Worm (Caenorhabditis elegans) whole organism, L4 larva: Measurements from ENCODE around the gene mask-1.

Experiments used
- jun-1 ChIP-seq: fragments of 150-350 bp; optimal IDR thresholded peaks from 2 replicates; lab custom pipeline; 2014; ENCODE audit warnings: missing biosample characterization, missing genetic modification reagents, missing genetic modification characterization
- mep-1 ChIP-seq: fragments of 150-350 bp; sonication (generic microtip); optimal IDR thresholded peaks from 3 replicates; lab custom pipeline; 2014; ENCODE audit warnings: missing biosample characterization, missing genetic modification characterization
- nhr-28 ChIP-seq: fragments of 150-350 bp; optimal IDR thresholded peaks from 2 replicates; lab custom pipeline; 2014; ENCODE audit warnings: missing biosample characterization, missing genetic modification characterization
- tag-97 ChIP-seq: fragments of 200-800 bp; sonication (Bioruptor generic); IDR thresholded peaks from 2 replicates; pipeline ENCODE4 v1.3.6; 2022; ENCODE audit warnings: missing genetic modification characterization, missing compliant biosample characterization

- TF ChIP-seq tag-97 (GFP tag; lab: Robert Waterston, UW) (no peak), mep-1 (tag; lab: Kevin White, UChicago) (peak; percentile 23), jun-1 (tag; lab: Kevin White, UChicago) (no peak), nhr-28 (tag; lab: Kevin White, UChicago) (peak; percentile 61)
Observed at ce11 chrIV:10330962-10331361, 43.7 kb upstream of the mask-1 start.
